Worm (Caenorhabditis elegans): ENCODE measurements around the gene R11E3.1.

- TF ChIP-seq elt-3 (tag; optimal IDR thresholded peaks at IDR 0.05) (no peak), lin-13 (tag; optimal IDR thresholded peaks at IDR 0.05) (no peak), mab-5 (tag; optimal IDR thresholded peaks at IDR 0.05) (no peak), unc-62 (GFP tag; optimal IDR thresholded peaks at IDR 0.05) (no peak), nhr-28 (tag; optimal IDR thresholded peaks at IDR 0.05) (no peak), nhr-12 (tag; optimal IDR thresholded peaks at IDR 0.05) (no peak), unc-39 (tag; optimal IDR thresholded peaks at IDR 0.05) (no peak)
Observed at ce11 chrIV:4811863-4812262, 22.3 kb downstream of the R11E3.1 start, which contains the start of gene srw-95.

Data from whole organism, mixed stage, embryonic.